Worm (Caenorhabditis elegans): Measurements from ENCODE around the gene W04B5.8.

Gene W04B5.8

ce11 chrIII:2418981-2419380, 7.1 kb upstream of the W04B5.8 start:
- no peak for TF ChIP-seq nhr-76 (tag; optimal IDR thresholded peaks at IDR 0.05)
- TF ChIP-seq tbx-8 (GFP tag; optimal IDR thresholded peaks at IDR 0.05), result no peak
- TF ChIP-seq nhr-28 (tag; optimal IDR thresholded peaks at IDR 0.05), result no peak
- no peak for TF ChIP-seq unc-120 (tag; optimal IDR thresholded peaks at IDR 0.05; ENCODE audit: poor library complexity, severe bottlenecking)
- no peak for TF ChIP-seq ces-1 (GFP tag; optimal IDR thresholded peaks at IDR 0.05)
- TF ChIP-seq blmp-1 (tag; optimal IDR thresholded peaks at IDR 0.05), result no peak
- no peak for TF ChIP-seq unc-39 (tag; optimal IDR thresholded peaks at IDR 0.05)
- no peak for TF ChIP-seq mep-1 (tag; optimal IDR thresholded peaks at IDR 0.05)
- no peak for TF ChIP-seq drap-1 (GFP tag; optimal IDR thresholded peaks at IDR 0.05)
- no peak for TF ChIP-seq nhr-237 (tag; optimal IDR thresholded peaks at IDR 0.05)
- TF ChIP-seq lin-13 (tag; optimal IDR thresholded peaks at IDR 0.05), result no peak
- TF ChIP-seq lin-32 (GFP tag; optimal IDR thresholded peaks at IDR 0.05), result no peak
- TF ChIP-seq sptf-1 (tag; optimal IDR thresholded peaks at IDR 0.05), result no peak
- no peak for TF ChIP-seq ham-2 (GFP tag; optimal IDR thresholded peaks at IDR 0.05)
- no peak for TF ChIP-seq nhr-12 (tag; optimal IDR thresholded peaks at IDR 0.05)
- TF ChIP-seq zip-8 (tag; optimal IDR thresholded peaks at IDR 0.05), result no peak
- no peak for TF ChIP-seq ceh-83 (GFP tag; optimal IDR thresholded peaks at IDR 0.05)
- no peak for TF ChIP-seq M03D4.4 (tag; optimal IDR thresholded peaks at IDR 0.05)
- no peak for TF ChIP-seq mab-5 (tag; optimal IDR thresholded peaks at IDR 0.05)
- TF ChIP-seq ztf-11 (tag; optimal IDR thresholded peaks at IDR 0.05), result no peak

ce11 chrIII:2419504-2419903, 6.6 kb upstream of the W04B5.8 start:
- TF ChIP-seq blmp-1 (tag; optimal IDR thresholded peaks at IDR 0.05) (no peak), nhr-28 (tag; optimal IDR thresholded peaks at IDR 0.05) (no peak), cnd-1 (tag; optimal IDR thresholded peaks at IDR 0.05) (no peak), lsy-2 (tag; optimal IDR thresholded peaks at IDR 0.05) (no peak), ham-2 (GFP tag; optimal IDR thresholded peaks at IDR 0.05) (no peak), tbx-8 (GFP tag; optimal IDR thresholded peaks at IDR 0.05) (no peak), lin-13 (tag; optimal IDR thresholded peaks at IDR 0.05) (no peak), sem-2 (GFP tag; optimal IDR thresholded peaks at IDR 0.05) (no peak), hlh-1 (tag; optimal IDR thresholded peaks at IDR 0.05) (no peak), ceh-83 (GFP tag; optimal IDR thresholded peaks at IDR 0.05) (no peak), sptf-1 (tag; optimal IDR thresholded peaks at IDR 0.05) (no peak), nhr-12 (tag; optimal IDR thresholded peaks at IDR 0.05) (no peak), mls-2 (tag; optimal IDR thresholded peaks at IDR 0.05) (no peak), mep-1 (tag; optimal IDR thresholded peaks at IDR 0.05) (no peak), pha-4 (tag; optimal IDR thresholded peaks at IDR 0.05) (no peak), drap-1 (GFP tag; optimal IDR thresholded peaks at IDR 0.05) (no peak), bed-3 (GFP tag; optimal IDR thresholded peaks at IDR 0.05) (no peak)

ce11 chrIII:2421226-2421625, 4.9 kb upstream of the W04B5.8 start:
- no peak for TF ChIP-seq ham-2 (GFP tag; optimal IDR thresholded peaks at IDR 0.05)

DNA sequence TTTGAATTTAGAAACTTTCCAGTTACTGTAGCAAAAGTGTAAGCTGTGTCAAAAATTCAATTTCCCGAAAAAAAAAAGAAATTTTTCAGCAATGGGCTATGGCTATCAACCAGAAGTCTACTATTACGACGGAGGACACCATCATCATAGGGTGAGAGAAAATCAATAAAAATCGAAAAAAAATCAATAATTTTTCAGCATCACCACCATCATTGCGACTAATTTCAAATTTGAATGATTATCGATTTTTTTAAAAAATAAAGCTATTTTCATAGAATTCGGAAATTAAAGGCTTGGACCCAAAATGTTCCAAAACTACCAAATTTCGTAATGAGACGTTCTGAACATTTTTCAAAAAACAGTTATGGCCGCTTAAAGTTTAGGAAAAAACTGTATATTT, 2.5 kb upstream of the W04B5.8 start:
- TF ChIP-seq elt-3 (tag; optimal IDR thresholded peaks at IDR 0.05) (no peak), snpc-4 (tag; optimal IDR thresholded peaks at IDR 0.05) (no peak), bed-3 (GFP tag; optimal IDR thresholded peaks at IDR 0.05) (no peak), lin-32 (GFP tag; optimal IDR thresholded peaks at IDR 0.05) (no peak), drap-1 (GFP tag; optimal IDR thresholded peaks at IDR 0.05) (no peak), tbx-8 (GFP tag; optimal IDR thresholded peaks at IDR 0.05) (no peak), unc-62 (GFP tag; optimal IDR thresholded peaks at IDR 0.05) (no peak), nhr-237 (tag; optimal IDR thresholded peaks at IDR 0.05) (no peak), ham-2 (GFP tag; optimal IDR thresholded peaks at IDR 0.05) (no peak)

ce11 chrIII:2424783-2425329, 1.3 kb upstream of the W04B5.8 start:
- TF ChIP-seq mls-2 (tag; optimal IDR thresholded peaks at IDR 0.05) (no peak), nhr-28 (tag; optimal IDR thresholded peaks at IDR 0.05) (no peak), nhr-12 (tag; optimal IDR thresholded peaks at IDR 0.05) (no peak), elt-3 (tag; optimal IDR thresholded peaks at IDR 0.05) (no peak), blmp-1 (tag; optimal IDR thresholded peaks at IDR 0.05) (no peak), unc-39 (tag; optimal IDR thresholded peaks at IDR 0.05) (no peak), snpc-4 (tag; optimal IDR thresholded peaks at IDR 0.05) (no peak), ceh-83 (GFP tag; optimal IDR thresholded peaks at IDR 0.05) (no peak), ztf-11 (tag; optimal IDR thresholded peaks at IDR 0.05) (no peak), M03D4.4 (tag; optimal IDR thresholded peaks at IDR 0.05) (no peak), mab-5 (tag; optimal IDR thresholded peaks at IDR 0.05) (no peak), ces-1 (GFP tag; optimal IDR thresholded peaks at IDR 0.05) (no peak), pha-4 (tag; optimal IDR thresholded peaks at IDR 0.05) (no peak), unc-120 (tag; optimal IDR thresholded peaks at IDR 0.05; ENCODE audit: poor library complexity, severe bottlenecking) (no peak), unc-62 (GFP tag; optimal IDR thresholded peaks at IDR 0.05) (no peak), ceh-43 (GFP tag; optimal IDR thresholded peaks at IDR 0.05) (no peak), nhr-2 (tag; optimal IDR thresholded peaks at IDR 0.05) (no peak)

Data from whole organism, mixed stage, embryonic.